Worm (Caenorhabditis elegans) whole organism, L4/young adult: Measurements from ENCODE around the gene mev-1.

Experiments used
- W03F9.2 ChIP-seq: fragments of 150-350 bp; optimal IDR thresholded peaks from 2 replicates; lab custom pipeline; 2014; ENCODE audit warnings: missing biosample characterization, missing genetic modification characterization
- dao-5 ChIP-seq: sonication (generic microtip); optimal IDR thresholded peaks from 2 replicates; lab custom pipeline; 2016; ENCODE audit warnings: missing genotype, missing genetic modification characterization, moderate library complexity, missing compliant biosample characterization
- him-1 ChIP-seq: sonication (generic microtip); optimal IDR thresholded peaks from 2 replicates; lab custom pipeline; 2016; ENCODE audit warnings: missing genotype, missing genetic modification reagents, missing genetic modification characterization, missing compliant biosample characterization

- TF ChIP-seq dao-5 = no peak
- no peak for TF ChIP-seq him-1 (tag; lab: Kevin White, UChicago)
- TF ChIP-seq W03F9.2 (tag; lab: Kevin White, UChicago) = no peak
These were observed 5.1 kb downstream of the mev-1 start for ce11 chrIII:10338992-10339852.
